Worm (Caenorhabditis elegans): ENCODE results near the gene cpb-2.

ce11 chrII:6199010-6199409, 6.4 kb downstream of the cpb-2 start:
- TF ChIP-seq him-1 (tag; optimal IDR thresholded peaks at IDR 0.05) (no peak), W03F9.2 (tag; optimal IDR thresholded peaks at IDR 0.05) (no peak)

Data from whole organism, L4/young adult.